Worm (Caenorhabditis elegans) whole organism, midembryonic: Measurements from ENCODE around the gene str-9.

Experiments
- klf-2 ChIP-seq: fragments of 200-800 bp; sonication (Bioruptor generic); conservative IDR thresholded peaks from 2 replicates; pipeline ENCODE4 v1.3.6; 2022; ENCODE audit warnings: missing genetic modification reagents, missing genetic modification characterization, missing compliant biosample characterization
- ztf-23 ChIP-seq: fragments of 200-800 bp; sonication (Bioruptor generic); IDR thresholded peaks from 2 replicates; pipeline ENCODE4 v1.3.6; 2022; ENCODE audit warnings: missing genetic modification reagents, missing genetic modification characterization, missing compliant biosample characterization

- TF ChIP-seq ztf-23 (GFP tag; lab: Robert Waterston, UW) (no peak), klf-2 (GFP tag; lab: Robert Waterston, UW) (no peak)
Observed at ce11 chrV:15781086-15781485, 22.5 kb downstream of the str-9 start, which contains the start of gene T26E4.2.
